Worm (Caenorhabditis elegans): Measurements from ENCODE around the gene pnp-1.

ce11 chrIV:247494-247893, 50.6 kb downstream of the pnp-1 start:
- TF ChIP-seq ref-1 (GFP tag; conservative IDR thresholded peaks at IDR 0.05) (no peak), med-1 (GFP tag; optimal IDR thresholded peaks at IDR 0.05; ENCODE audit: insufficient read depth) (no peak), T22C8.4 (GFP tag; IDR thresholded peaks at IDR 0.05) (no peak), flt-1 (GFP tag; IDR thresholded peaks at IDR 0.05) (no peak), ztf-23 (GFP tag; IDR thresholded peaks at IDR 0.05) (no peak), cog-1 (tag; optimal IDR thresholded peaks at IDR 0.05) (no peak), tab-1 (GFP tag; IDR thresholded peaks at IDR 0.05) (no peak), klf-2 (GFP tag; conservative IDR thresholded peaks at IDR 0.05) (no peak)
